Fruit fly (Drosophila melanogaster) whole organism, wandering third instar larva: ENCODE measurements around the gene CG9389.

Experiments used
- Abd-B ChIP-seq: fragments of >200 bp; optimal IDR thresholded peaks from 2 replicates; lab custom pipeline; 2017; ENCODE audit warnings: missing biosample characterization, missing genetic modification characterization
- CG32264 ChIP-seq: fragments of 200-800 bp; sonication (Bioruptor generic); optimal IDR thresholded peaks from 2 replicates; lab custom pipeline; 2016; ENCODE audit warnings: missing biosample characterization, missing genetic modification characterization
- CG9705 ChIP-seq: fragments of 200-800 bp; sonication (Bioruptor generic); optimal IDR thresholded peaks from 2 replicates; lab custom pipeline; 2018; ENCODE audit warnings: missing biosample characterization, mild to moderate bottlenecking, missing genetic modification characterization
- CrebA ChIP-seq: fragments of 200-800 bp; sonication (Bioruptor generic); optimal IDR thresholded peaks from 2 replicates; lab custom pipeline; 2016; ENCODE audit warnings: missing biosample characterization, mild to moderate bottlenecking, missing genetic modification characterization, borderline replicate concordance
- Dfd ChIP-seq: fragments of >200 bp; optimal IDR thresholded peaks from 2 replicates; lab custom pipeline; 2017; ENCODE audit warnings: missing biosample characterization, missing genetic modification characterization
- Dif ChIP-seq: fragments of 200-275, 200-300 bp; sonication (Bioruptor generic); optimal IDR thresholded peaks from 2 replicates; lab custom pipeline; 2018; ENCODE audit warnings: missing biosample characterization, missing genetic modification characterization; ENCODE audit not compliant: partially characterized antibody
- GATAd ChIP-seq: sonication (Bioruptor generic); optimal IDR thresholded peaks from 2 replicates; lab custom pipeline; 2016; ENCODE audit warnings: missing biosample characterization, missing genetic modification characterization
- HLH106 ChIP-seq: fragments of 200-800 bp; optimal IDR thresholded peaks from 3 replicates; lab custom pipeline; 2019; ENCODE audit warnings: missing biosample characterization, mild to moderate bottlenecking, missing genetic modification characterization, moderate library complexity
- Hnf4 ChIP-seq: fragments of 200-800 bp; sonication (Bioruptor generic); optimal IDR thresholded peaks from 2 replicates; lab custom pipeline; 2016; ENCODE audit warnings: missing biosample characterization, mild to moderate bottlenecking, missing genetic modification characterization
- Hr83 ChIP-seq: fragments of 200-300 bp; sonication (Bioruptor generic); optimal IDR thresholded peaks from 2 replicates; lab custom pipeline; 2016; ENCODE audit warnings: missing biosample characterization, mild to moderate bottlenecking, missing genetic modification characterization, moderate library complexity; ENCODE audit not compliant: poor library complexity, severe bottlenecking
- Jra ChIP-seq: sonication (Bioruptor generic); optimal IDR thresholded peaks from 2 replicates; lab custom pipeline; 2016; ENCODE audit warnings: missing biosample characterization, missing genetic modification characterization
- Mio ChIP-seq: sonication (Bioruptor generic); optimal IDR thresholded peaks from 2 replicates; lab custom pipeline; 2016; ENCODE audit warnings: missing biosample characterization, missing genetic modification characterization
- Myc ChIP-seq: fragments of >200 bp; optimal IDR thresholded peaks from 2 replicates; lab custom pipeline; 2017
- N ChIP-seq: fragments of >200 bp; optimal IDR thresholded peaks from 2 replicates; lab custom pipeline; 2018; ENCODE audit warnings: missing biosample characterization, missing external identifiers, missing genetic modification characterization
- OdsH ChIP-seq: fragments of 200-800 bp; sonication (Bioruptor generic); optimal IDR thresholded peaks from 2 replicates; lab custom pipeline; 2016; ENCODE audit warnings: missing biosample characterization, mild to moderate bottlenecking, missing genetic modification characterization
- Rel ChIP-seq, 2 experiments: fragments of 200-800 bp; sonication (Bioruptor generic) in 1 of 2; optimal IDR thresholded peaks; 2 replicates in 1 of 2; 3 replicates in 1 of 2; lab custom pipeline; 2016 to 2019; ENCODE audit warnings: mild to moderate bottlenecking in 2 of 2, missing biosample characterization in 2 of 2, missing genetic modification characterization in 2 of 2, moderate library complexity in 1 of 2
- Sp1 ChIP-seq: fragments of 200-800 bp; sonication (Bioruptor generic); optimal IDR thresholded peaks from 3 replicates; lab custom pipeline; 2019; ENCODE audit warnings: missing biosample characterization, mild to moderate bottlenecking, missing genetic modification characterization, moderate library complexity
- br ChIP-seq: fragments of 200-800 bp; sonication (Bioruptor generic); optimal IDR thresholded peaks from 2 replicates; lab custom pipeline; 2016; ENCODE audit warnings: missing biosample characterization, missing genetic modification characterization
- brk ChIP-seq: fragments of 200-800 bp; sonication (Bioruptor generic); optimal IDR thresholded peaks from 2 replicates; lab custom pipeline; 2016; ENCODE audit warnings: missing biosample characterization, mild to moderate bottlenecking, missing genetic modification characterization
- dl ChIP-seq, 2 experiments: fragments of 175-275, 200-275 bp in 1 of 2; fragments of 200-275 bp in 1 of 2; sonication (Bioruptor generic); optimal IDR thresholded peaks; lab custom pipeline; 2018; ENCODE audit warnings: mild to moderate bottlenecking in 2 of 2, missing biosample characterization in 2 of 2, missing genetic modification characterization in 2 of 2, moderate library complexity in 2 of 2; ENCODE audit not compliant: partially characterized antibody in 2 of 2, insufficient read depth in 1 of 2
- dmrt93B ChIP-seq: fragments of 200-800 bp; sonication (Bioruptor generic); optimal IDR thresholded peaks from 2 replicates; lab custom pipeline; 2018; ENCODE audit warnings: missing biosample characterization, mild to moderate bottlenecking, missing genetic modification characterization
- dsf ChIP-seq: sonication (Bioruptor generic); optimal IDR thresholded peaks from 2 replicates; lab custom pipeline; 2016; ENCODE audit warnings: missing biosample characterization, missing genetic modification characterization, borderline replicate concordance
- ey ChIP-seq: fragments of 200-800 bp; sonication (Bioruptor generic); optimal IDR thresholded peaks from 2 replicates; lab custom pipeline; 2016; ENCODE audit warnings: missing biosample characterization, missing genetic modification characterization
- foxo ChIP-seq, 2 experiments: fragments of 200-800 bp; sonication (Bioruptor generic); optimal IDR thresholded peaks; 2 replicates in 1 of 2; 3 replicates in 1 of 2; lab custom pipeline; 2016 to 2017; ENCODE audit warnings: missing biosample characterization in 2 of 2, missing genetic modification characterization in 2 of 2
- fru ChIP-seq: fragments of 200-800 bp; sonication (Bioruptor generic); optimal IDR thresholded peaks from 3 replicates; lab custom pipeline; 2016; ENCODE audit warnings: missing biosample characterization, mild to moderate bottlenecking, missing genetic modification characterization
- h ChIP-seq: fragments of 200-800 bp; sonication (Bioruptor generic); optimal IDR thresholded peaks from 3 replicates; lab custom pipeline; 2016; ENCODE audit warnings: missing biosample characterization, mild to moderate bottlenecking, missing genetic modification characterization
- jim ChIP-seq: fragments of 175-275, 200-325 bp; sonication (Bioruptor generic); optimal IDR thresholded peaks from 2 replicates; lab custom pipeline; 2016; ENCODE audit warnings: missing biosample characterization, mild to moderate bottlenecking, missing genetic modification characterization
- lola ChIP-seq: fragments of >200 bp; optimal IDR thresholded peaks from 2 replicates; lab custom pipeline; 2017; ENCODE audit warnings: missing biosample characterization, missing genetic modification characterization
- pan ChIP-seq: fragments of >200 bp; optimal IDR thresholded peaks from 2 replicates; lab custom pipeline; 2017
- psq ChIP-seq: fragments of 200-800 bp; sonication (Bioruptor generic); optimal IDR thresholded peaks from 3 replicates; lab custom pipeline; 2017; ENCODE audit warnings: missing biosample characterization, mild to moderate bottlenecking, missing genetic modification characterization, moderate library complexity
- rgr ChIP-seq: fragments of 200-800 bp; sonication (Bioruptor generic); optimal IDR thresholded peaks from 3 replicates; lab custom pipeline; 2016; ENCODE audit warnings: missing biosample characterization, mild to moderate bottlenecking, missing genetic modification characterization
- sage ChIP-seq: fragments of 200-800 bp; sonication (Bioruptor generic); optimal IDR thresholded peaks from 2 replicates; lab custom pipeline; 2016; ENCODE audit warnings: missing biosample characterization, mild to moderate bottlenecking, missing genetic modification characterization
- tai ChIP-seq: sonication (Bioruptor generic); optimal IDR thresholded peaks from 2 replicates; lab custom pipeline; 2016; ENCODE audit warnings: missing biosample characterization, missing genetic modification characterization
- woc ChIP-seq: sonication (Bioruptor generic); optimal IDR thresholded peaks from 2 replicates; lab custom pipeline; 2016; ENCODE audit warnings: missing biosample characterization, mild to moderate bottlenecking, missing genetic modification characterization

The CG9389 gene

dm6 chr3L:21257731-21258130 is 12.6 kb downstream of the CG9389 start, which contains the start of gene CG43218:
Gene CG43218, plus strand, starts transcription at chr3L:21258020.
- TF ChIP-seq dmrt93B (GFP tag; lab: Kevin White, UChicago) = no peak
- no peak for TF ChIP-seq Sp1 (GFP tag; lab: Kevin White, UChicago)
- TF ChIP-seq Hr83 (GFP tag; lab: Kevin White, UChicago) = no peak
- no peak for TF ChIP-seq psq (GFP tag; lab: Kevin White, UChicago)
- no peak for TF ChIP-seq HLH106
- TF ChIP-seq Hnf4 (GFP tag; lab: Kevin White, UChicago) = no peak
- TF ChIP-seq lola = no peak
- no peak for TF ChIP-seq dsf (GFP tag; lab: Kevin White, UChicago)
- TF ChIP-seq woc (GFP tag; lab: Kevin White, UChicago) = no peak
- TF ChIP-seq jim = no peak
- TF ChIP-seq GATAd (GFP tag; lab: Kevin White, UChicago) = no peak
- TF ChIP-seq, all 38 proteins: peak for 0

- TF ChIP-seq Hnf4 (GFP tag; lab: Kevin White, UChicago) (peak; percentile 30), fru (GFP tag; lab: Kevin White, UChicago) (peak; percentile 50), h (GFP tag; lab: Kevin White, UChicago) (peak; percentile 61), rgr (peak; percentile 45), lola (no peak), Rel (GFP tag; optimal IDR thresholded peaks at IDR 0.05; lab: Kevin White, UChicago) (no peak), Rel (tag; optimal IDR thresholded peaks at IDR 0.05; lab: Kevin White, UChicago) (peak; percentile 5), Dif (GFP tag; lab: Kevin White, UChicago) (no peak), Myc (no peak), pan (no peak), tai (peak; percentile 22), OdsH (GFP tag; lab: Kevin White, UChicago) (no peak), ey (peak; percentile 34), dsf (GFP tag; lab: Kevin White, UChicago) (no peak), CG9705 (GFP tag; lab: Kevin White, UChicago) (peak; percentile 9), CG32264 (GFP tag; lab: Kevin White, UChicago) (no peak), br (peak; percentile 11), Sp1 (GFP tag; lab: Kevin White, UChicago) (peak; percentile 30), foxo (GFP tag; optimal IDR thresholded peaks at IDR 0.05; lab: Kevin White, UChicago) (peak in 1 of 2 experiments; percentile 52), HLH106 (peak; percentile 58), dl (GFP tag; optimal IDR thresholded peaks at IDR 0.05; lab: Kevin White, UChicago; ENCODE audit: insufficient read depth in 1 of 2, partially characterized antibody in 2 of 2) (no peak)
Observed at dm6 chr3L:21256062-21257023, 14.0 kb downstream of the CG9389 start.

dm6 chr3L:21254524-21254972 is 15.8 kb downstream of the CG9389 start:
- no peak for TF ChIP-seq fru (GFP tag; lab: Kevin White, UChicago)
- no peak for TF ChIP-seq rgr
- TF ChIP-seq jim = peak; percentile 37
- TF ChIP-seq HLH106 = peak; percentile 18
- peak; percentile 74 for TF ChIP-seq Hr83 (GFP tag; lab: Kevin White, UChicago)
- TF ChIP-seq Rel (GFP tag; optimal IDR thresholded peaks at IDR 0.05; lab: Kevin White, UChicago) = no peak
- no peak for TF ChIP-seq Rel (tag; optimal IDR thresholded peaks at IDR 0.05; lab: Kevin White, UChicago)
- no peak for TF ChIP-seq sage (GFP tag; lab: Kevin White, UChicago)
- no peak for TF ChIP-seq CrebA (GFP tag; lab: Kevin White, UChicago)
- TF ChIP-seq CG32264 (GFP tag; lab: Kevin White, UChicago) = no peak

dm6 chr3L:21253761-21254523 is 16.4 kb downstream of the CG9389 start:
- TF ChIP-seq Jra (GFP tag; lab: Kevin White, UChicago) (peak; percentile 97), h (GFP tag; lab: Kevin White, UChicago) (peak; percentile 99), rgr (peak; percentile 99), dsf (GFP tag; lab: Kevin White, UChicago) (peak; percentile 92), woc (GFP tag; lab: Kevin White, UChicago) (peak; percentile 98), CrebA (GFP tag; lab: Kevin White, UChicago) (peak; percentile 95), ey (peak; percentile 99), Myc (no peak), foxo (GFP tag; optimal IDR thresholded peaks at IDR 0.05; lab: Kevin White, UChicago) (peak; percentile 94 to 99), Hr83 (GFP tag; lab: Kevin White, UChicago) (peak; percentile 33), Dif (GFP tag; lab: Kevin White, UChicago) (no peak), HLH106 (peak; percentile 99), Rel (GFP tag; optimal IDR thresholded peaks at IDR 0.05; lab: Kevin White, UChicago) (peak; percentile 96), Rel (tag; optimal IDR thresholded peaks at IDR 0.05; lab: Kevin White, UChicago) (peak; percentile 86), Abd-B (GFP tag; lab: Kevin White, UChicago) (no peak), GATAd (GFP tag; lab: Kevin White, UChicago) (peak; percentile 94), Mio (peak; percentile 85), sage (GFP tag; lab: Kevin White, UChicago) (peak; percentile 98), jim (peak; percentile 87), OdsH (GFP tag; lab: Kevin White, UChicago) (peak; percentile 99), Sp1 (GFP tag; lab: Kevin White, UChicago) (peak; percentile 99), Dfd (GFP tag; lab: Kevin White, UChicago) (peak; percentile 59), psq (GFP tag; lab: Kevin White, UChicago) (peak; percentile 97), CG9705 (GFP tag; lab: Kevin White, UChicago) (peak; percentile 98), brk (GFP tag; lab: Kevin White, UChicago) (peak; percentile 97), N (GFP tag; lab: Kevin White, UChicago) (no peak)
